Fruit fly (Drosophila melanogaster) Kc167 (cell line): Measurements from ENCODE around the gene gpp.

Source experiments
- insv ChIP-seq: fragments of >200 bp; optimal IDR thresholded peaks from 3 replicates; lab custom pipeline; 2018; ENCODE audit warnings: missing external identifiers
- psq ChIP-seq: fragments of >200 bp; optimal IDR thresholded peaks from 2 replicates; lab custom pipeline; 2017; ENCODE audit warnings: missing external identifiers

- TF ChIP-seq insv (lab: Kevin White, UChicago) (no peak), psq (lab: Kevin White, UChicago) (no peak)
Observed at dm6 chr3R:6456140-6457054, 49.7 kb downstream of the gpp start, which contains the start of gene CG9727.
